Worm (Caenorhabditis elegans): ENCODE measurements around the gene mrpl-12.

Gene mrpl-12

DNA sequence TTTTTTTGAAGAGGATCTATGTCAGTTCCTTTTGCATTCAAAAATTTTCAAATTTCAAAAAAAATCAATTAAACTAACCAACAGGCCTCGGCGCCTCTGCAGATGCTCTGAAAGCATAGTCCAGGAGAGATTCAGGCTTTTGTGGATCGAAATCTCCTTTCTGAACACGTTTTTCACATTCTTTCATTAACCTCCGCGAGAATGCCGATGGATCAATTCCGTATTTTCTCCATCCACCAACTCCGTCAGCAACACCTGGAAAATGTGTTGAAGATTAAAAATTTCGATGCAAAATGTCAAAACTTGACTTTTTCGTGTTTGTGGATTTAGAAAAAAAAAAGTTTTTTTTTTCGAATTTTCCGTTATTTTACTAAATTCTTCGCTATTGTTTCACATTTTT is 7.0 kb downstream of the mrpl-12 start:
- no peak for TF ChIP-seq unc-62 (GFP tag; optimal IDR thresholded peaks at IDR 0.05)

DNA sequence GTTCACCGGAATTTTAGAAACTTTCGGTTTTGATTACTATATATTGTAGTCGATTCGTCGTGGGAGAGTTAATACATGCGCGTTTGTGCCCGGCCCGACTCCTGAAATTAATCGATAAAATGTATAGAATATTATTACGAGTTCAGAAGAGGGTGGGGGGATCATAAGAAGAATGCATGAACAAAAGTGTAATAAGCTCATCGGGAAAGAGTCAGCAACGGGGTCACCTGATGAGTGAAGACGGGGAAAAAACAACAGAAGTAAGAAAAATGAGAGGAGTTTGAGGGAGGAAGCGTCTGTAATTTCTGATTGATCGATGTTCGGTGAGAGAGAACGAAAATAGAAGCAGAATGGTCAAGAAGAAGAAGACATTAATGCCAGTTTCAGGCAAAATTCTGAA is 8.5 kb downstream of the mrpl-12 start, which contains the start of gene W09D10.4:
Gene W09D10.4, minus strand, starts transcription at position 101 of the 400 bp plus-strand sequence.
- TF ChIP-seq unc-62 (GFP tag; optimal IDR thresholded peaks at IDR 0.05) = no peak

ce11 chrIII:10717479-10717878 is 9.9 kb downstream of the mrpl-12 start:
- no peak for TF ChIP-seq unc-62 (GFP tag; optimal IDR thresholded peaks at IDR 0.05)

- TF ChIP-seq unc-62 (GFP tag; optimal IDR thresholded peaks at IDR 0.05) = no peak
These were observed 10.5 kb downstream of the mrpl-12 start for ce11 chrIII:10718078-10718477.

- TF ChIP-seq unc-62 (GFP tag; optimal IDR thresholded peaks at IDR 0.05) = no peak
These were observed 11.5 kb downstream of the mrpl-12 start for ce11 chrIII:10719057-10719456.

ce11 chrIII:10720170-10720569 is 12.6 kb downstream of the mrpl-12 start:
- no peak for TF ChIP-seq unc-62 (GFP tag; optimal IDR thresholded peaks at IDR 0.05)

DNA sequence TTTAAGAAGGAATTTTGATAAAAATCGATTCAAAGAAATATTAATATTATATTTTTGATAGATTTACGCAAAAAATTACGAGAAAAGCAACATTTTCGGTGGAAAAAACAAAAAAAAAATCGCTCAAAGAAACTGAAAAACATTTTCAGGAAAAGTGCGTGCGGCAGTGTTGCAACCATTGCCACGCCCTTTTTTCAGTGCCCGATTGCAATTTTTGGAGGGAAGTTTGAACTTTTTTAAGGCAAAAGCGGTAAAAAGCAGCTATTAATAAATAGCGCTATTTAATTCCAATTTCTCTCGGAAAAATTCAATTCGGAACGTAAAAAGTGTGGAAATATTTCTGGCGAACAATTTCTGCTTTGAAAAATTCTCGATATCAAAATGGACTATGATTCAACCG is 13.5 kb downstream of the mrpl-12 start:
- TF ChIP-seq unc-62 (GFP tag; optimal IDR thresholded peaks at IDR 0.05) = no peak

DNA sequence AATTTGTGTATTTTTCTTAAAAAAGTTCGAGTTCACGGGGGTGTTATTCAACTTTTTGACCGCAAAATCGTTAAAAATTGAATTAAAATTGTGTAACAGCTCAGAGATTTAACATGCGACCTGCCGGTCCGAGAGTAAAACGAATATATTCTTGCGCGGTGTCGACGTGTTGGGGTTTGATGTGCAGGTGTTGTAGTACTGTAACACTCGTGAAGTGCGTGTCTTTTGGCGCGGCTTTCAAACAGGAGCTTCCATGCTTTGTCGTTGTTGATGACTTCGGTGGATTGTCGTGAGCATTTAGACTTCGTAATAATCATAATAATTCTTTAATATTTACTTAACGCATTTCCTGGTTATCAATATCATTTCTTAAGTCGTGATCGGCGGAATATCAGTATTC is 22.9 kb downstream of the mrpl-12 start, which contains the start of gene tat-3:
Gene tat-3, minus strand, starts transcription at position 196 of the 400 bp plus-strand sequence.
- TF ChIP-seq unc-62 (GFP tag; optimal IDR thresholded peaks at IDR 0.05) = no peak

DNA sequence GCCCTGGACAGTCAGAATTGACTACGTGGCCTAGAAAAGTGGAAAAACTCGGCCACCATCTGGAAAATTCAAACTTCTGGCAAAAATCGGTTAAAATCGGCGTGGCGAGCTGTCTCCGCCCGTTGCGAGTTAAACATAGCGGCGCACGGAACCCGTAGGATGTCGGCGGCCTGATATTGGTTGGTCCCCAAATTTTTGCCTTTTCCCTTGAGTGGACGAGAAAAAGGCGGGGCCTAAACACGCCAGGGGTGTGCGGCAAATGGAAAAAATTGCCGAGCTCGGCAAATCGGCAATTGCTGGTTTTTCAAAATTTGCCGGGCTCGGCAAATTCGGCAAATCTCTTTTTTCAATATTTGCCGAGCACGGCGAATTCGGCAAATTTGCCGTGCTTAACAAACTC is 25.7 kb downstream of the mrpl-12 start:
- TF ChIP-seq unc-62 (GFP tag; optimal IDR thresholded peaks at IDR 0.05) = no peak

ce11 chrIII:10734511-10735233 is 27.1 kb downstream of the mrpl-12 start:
- TF ChIP-seq unc-62 (GFP tag; optimal IDR thresholded peaks at IDR 0.05) = no peak

DNA sequence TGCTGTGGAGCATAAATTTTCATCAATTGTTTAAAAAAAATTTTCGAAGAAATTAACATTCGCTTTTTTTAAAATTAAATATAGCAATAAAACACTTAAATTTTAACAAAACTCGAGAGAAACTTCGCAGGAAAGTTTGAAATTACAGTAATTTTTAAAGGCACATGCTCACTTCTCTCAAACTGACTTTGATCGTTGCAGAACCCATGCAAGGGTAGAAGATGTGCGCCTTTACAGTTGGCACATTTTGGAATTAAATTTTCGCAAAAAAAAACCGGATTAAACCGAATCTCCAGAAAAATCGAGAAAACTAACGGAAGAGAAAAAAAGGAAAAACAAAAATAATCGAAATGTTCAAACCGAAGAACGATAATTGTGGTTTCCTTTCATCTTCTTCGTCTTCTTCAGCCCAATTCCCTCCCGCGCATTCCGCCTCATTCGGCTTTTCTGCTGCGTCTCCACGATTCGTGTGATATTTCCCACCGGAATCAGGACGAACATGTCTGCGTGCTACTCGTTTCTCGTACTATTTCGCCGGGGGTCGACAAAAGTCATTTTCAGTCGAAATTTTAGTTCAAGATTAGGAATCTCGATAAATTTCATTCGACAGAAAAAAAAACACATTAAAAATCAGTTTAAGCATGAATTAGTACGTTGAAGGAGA is 28.9 kb downstream of the mrpl-12 start:
- no peak for TF ChIP-seq unc-62 (GFP tag; optimal IDR thresholded peaks at IDR 0.05)

ce11 chrIII:10738081-10738480 is 30.5 kb downstream of the mrpl-12 start:
- no peak for TF ChIP-seq unc-62 (GFP tag; optimal IDR thresholded peaks at IDR 0.05)

DNA sequence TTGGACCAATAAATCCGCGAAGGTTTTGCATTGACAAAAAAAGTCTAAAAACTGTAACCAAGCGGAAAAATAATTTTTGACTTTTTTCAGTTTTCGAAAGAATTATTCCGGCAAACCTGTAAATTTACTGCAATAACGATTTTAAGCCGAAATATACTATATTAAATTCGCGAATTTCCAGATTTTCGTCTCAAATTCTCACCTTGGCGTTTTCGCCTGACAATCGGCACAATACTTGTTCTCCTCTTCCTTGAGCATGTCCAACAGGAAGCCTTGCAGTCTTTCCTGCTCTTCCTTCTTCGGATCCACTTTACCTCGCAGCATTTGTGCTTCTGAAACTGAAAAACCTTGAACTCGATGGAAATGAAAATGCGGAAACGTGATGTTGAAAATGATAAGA is 31.9 kb downstream of the mrpl-12 start, which contains the start of gene smap-1:
Gene smap-1, minus strand, starts transcription at position 338 of the 400 bp plus-strand sequence.
- TF ChIP-seq unc-62 (GFP tag; optimal IDR thresholded peaks at IDR 0.05) = no peak

- TF ChIP-seq unc-62 (GFP tag; optimal IDR thresholded peaks at IDR 0.05) = no peak
These were observed 32.3 kb downstream of the mrpl-12 start for ce11 chrIII:10739902-10740301.

- no peak for TF ChIP-seq unc-62 (GFP tag; optimal IDR thresholded peaks at IDR 0.05)
These were observed 33.0 kb downstream of the mrpl-12 start, which contains the start of gene K01G5.8 for ce11 chrIII:10740518-10740917. Gene K01G5.8 (minus strand): TSS chrIII:10740772.

DNA sequence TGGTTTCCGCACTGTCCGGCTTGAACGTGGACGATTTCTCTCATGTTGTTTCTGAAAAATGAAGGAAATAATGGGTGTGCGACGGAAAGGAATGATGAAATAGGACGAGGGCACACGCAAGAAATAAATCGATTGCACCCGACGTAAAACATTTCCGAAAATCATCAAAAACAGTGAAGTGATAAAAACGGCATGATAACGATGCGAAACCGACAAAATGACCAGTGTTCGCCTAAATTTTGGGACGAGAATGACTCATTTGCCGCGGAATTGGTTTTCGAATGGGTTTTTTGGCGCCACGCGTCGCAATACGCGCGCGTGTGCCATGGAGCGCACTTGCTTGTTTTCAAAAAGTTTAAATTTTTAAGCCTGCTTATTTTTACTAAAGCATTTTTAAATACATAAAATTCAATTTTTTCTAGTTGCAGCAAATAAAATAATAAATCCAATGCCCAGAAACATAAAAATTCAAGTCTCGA is 34.9 kb downstream of the mrpl-12 start, which contains the start of the genes tbb-1 and rib-2:
Gene tbb-1, minus strand, starts transcription at position 51 of the 479 bp plus-strand sequence.
Gene rib-2, plus strand, starts transcription at position 429 of the 479 bp plus-strand sequence.
- no peak for TF ChIP-seq unc-62 (GFP tag; optimal IDR thresholded peaks at IDR 0.05)

DNA sequence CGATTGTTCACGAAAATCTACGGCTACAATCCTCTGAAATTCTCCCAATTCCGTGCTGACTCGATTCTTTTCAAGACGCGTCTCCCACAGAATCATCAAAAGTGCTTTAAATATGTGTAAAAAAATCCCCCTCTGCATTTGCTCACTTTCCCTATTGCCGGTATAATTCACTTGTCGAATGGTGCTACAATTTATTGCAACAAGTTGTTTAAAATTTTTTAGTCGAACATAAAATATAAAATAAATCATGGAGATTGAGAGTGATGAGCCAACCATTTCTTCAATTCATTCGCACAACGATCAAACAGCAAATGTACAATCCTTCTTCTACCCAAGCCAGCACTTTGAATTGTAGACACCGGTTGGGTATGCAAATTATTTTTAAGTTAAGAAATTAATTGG is 38.8 kb downstream of the mrpl-12 start:
- no peak for TF ChIP-seq unc-62 (GFP tag; optimal IDR thresholded peaks at IDR 0.05)

Data from whole organism, dauer.